Fruit fly (Drosophila melanogaster): ENCODE measurements around the gene CG44002.

CG44002 gene

DNA sequence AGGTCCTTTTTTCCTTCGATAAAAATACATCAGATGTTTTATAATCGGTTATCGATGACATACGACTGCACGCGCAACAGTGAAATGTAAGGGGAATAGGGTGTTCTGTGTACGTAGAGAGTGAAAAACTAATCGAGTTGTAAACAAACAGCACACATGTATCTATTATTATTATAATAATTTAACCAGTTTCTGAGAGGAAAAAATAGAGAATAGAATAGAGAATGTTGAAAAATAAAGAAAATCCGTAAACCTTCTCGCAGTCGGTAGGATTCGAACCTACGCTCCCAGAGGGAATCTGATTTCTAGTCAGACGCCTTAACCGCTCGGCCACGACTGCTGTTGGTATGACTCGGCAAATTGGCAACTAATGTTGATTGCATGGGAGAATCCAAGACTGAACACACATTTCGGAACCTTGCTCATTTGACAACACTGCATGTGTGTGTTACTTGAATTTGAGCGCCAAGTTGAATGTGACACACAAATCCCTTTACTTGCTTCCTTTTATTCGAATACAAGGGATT, 1.9 kb upstream of the CG44002 start (continued):
- peak; percentile 88 for TF ChIP-seq amos (GFP tag; IDR thresholded peaks at IDR 0.05; ENCODE audit: partially characterized antibody)
- no peak for TF ChIP-seq chn (GFP tag; optimal IDR thresholded peaks at IDR 0.05)
- no peak for TF ChIP-seq ssp (GFP tag; IDR thresholded peaks at IDR 0.05)
- TF ChIP-seq Dip3 (GFP tag; optimal IDR thresholded peaks at IDR 0.05): no peak
- TF ChIP-seq Hsf (GFP tag; optimal IDR thresholded peaks at IDR 0.05): no peak
- TF ChIP-seq CG12391 (tag; optimal IDR thresholded peaks at IDR 0.05): peak; percentile 20
- TF ChIP-seq seq (GFP tag; IDR thresholded peaks at IDR 0.05): peak; percentile 51; the same call in 1 of the 2 replicates
- TF ChIP-seq CG34224 (GFP tag; IDR thresholded peaks at IDR 0.05; ENCODE audit: partially characterized antibody): peak; percentile 77
- peak; percentile 94; the same call in 2 of the 3 replicates for TF ChIP-seq Opbp (GFP tag; IDR thresholded peaks at IDR 0.05; ENCODE audit: partially characterized antibody)
- TF ChIP-seq Max (GFP tag; optimal IDR thresholded peaks at IDR 0.05): no peak
- TF ChIP-seq zf30C (GFP tag; optimal IDR thresholded peaks at IDR 0.05): no peak
- no peak for TF ChIP-seq Usf (GFP tag; optimal IDR thresholded peaks at IDR 0.05)
- TF ChIP-seq HmgD (GFP tag; optimal IDR thresholded peaks at IDR 0.05): no peak
- TF ChIP-seq CG33213 (GFP tag; optimal IDR thresholded peaks at IDR 0.05): peak; percentile 33
- TF ChIP-seq CG15011 (GFP tag; optimal IDR thresholded peaks at IDR 0.05): no peak
- no peak for TF ChIP-seq Dbx (GFP tag; IDR thresholded peaks at IDR 0.05)
- peak; percentile 19 for TF ChIP-seq pzg (GFP tag; optimal IDR thresholded peaks at IDR 0.05)
- TF ChIP-seq fd64A (GFP tag; optimal IDR thresholded peaks at IDR 0.05): no peak
- peak; percentile 63; the same call in 1 of the 2 replicates for TF ChIP-seq Rfx (GFP tag; IDR thresholded peaks at IDR 0.05)
- TF ChIP-seq cas (GFP tag; IDR thresholded peaks at IDR 0.05): no peak
- no peak for TF ChIP-seq CG10959 (GFP tag; IDR thresholded peaks at IDR 0.05)
- TF ChIP-seq cwo (GFP tag; optimal IDR thresholded peaks at IDR 0.05): no peak
- no peak for TF ChIP-seq CG3838 (GFP tag; optimal IDR thresholded peaks at IDR 0.05)
- TF ChIP-seq gcm (GFP tag; optimal IDR thresholded peaks at IDR 0.05): no peak
- TF ChIP-seq gfzf (GFP tag; optimal IDR thresholded peaks at IDR 0.05): no peak
- no peak for TF ChIP-seq z (GFP tag; IDR thresholded peaks at IDR 0.05)
- TF ChIP-seq CG13287 (GFP tag; IDR thresholded peaks at IDR 0.05; ENCODE audit: partially characterized antibody): peak; percentile 77
- TF ChIP-seq Scr (GFP tag; IDR thresholded peaks at IDR 0.05; ENCODE audit: partially characterized antibody): peak; percentile 77
- TF ChIP-seq dmrt99B (tag; optimal IDR thresholded peaks at IDR 0.05): peak; percentile 12
- no peak for TF ChIP-seq CG15073 (GFP tag; optimal IDR thresholded peaks at IDR 0.05)
- TF ChIP-seq CG15514 (GFP tag; optimal IDR thresholded peaks at IDR 0.05): peak; percentile 45
- TF ChIP-seq CG7987 (GFP tag; optimal IDR thresholded peaks at IDR 0.05): peak; percentile 60
- TF ChIP-seq Xrp1 (GFP tag; IDR thresholded peaks at IDR 0.05): 0 out of 2 replicates have a peak, but pooled peaks have one; percentile 22
- peak; percentile 84 for TF ChIP-seq CG15479 (GFP tag; optimal IDR thresholded peaks at IDR 0.05)
- TF ChIP-seq sob (GFP tag; IDR thresholded peaks at IDR 0.05): no peak
- no peak for TF ChIP-seq tup (GFP tag; optimal IDR thresholded peaks at IDR 0.05)
- TF ChIP-seq chinmo (GFP tag; IDR thresholded peaks at IDR 0.05; ENCODE audit: partially characterized antibody): no peak; the same call in 2 of the 4 replicates
- no peak for TF ChIP-seq CG17829 (tag; optimal IDR thresholded peaks at IDR 0.05)
- peak; percentile 58 for TF ChIP-seq Dref (GFP tag; IDR thresholded peaks at IDR 0.05)
- TF ChIP-seq vnd (GFP tag; IDR thresholded peaks at IDR 0.05; ENCODE audit: partially characterized antibody): peak; percentile 80
- peak; percentile 22 for TF ChIP-seq CG15696 (tag; optimal IDR thresholded peaks at IDR 0.05)
- peak; percentile 87 for TF ChIP-seq CG42726 (GFP tag; IDR thresholded peaks at IDR 0.05; ENCODE audit: partially characterized antibody)
- no peak for TF ChIP-seq Lim3 (GFP tag; IDR thresholded peaks at IDR 0.05)
- no peak for TF ChIP-seq CG4820 (GFP tag; optimal IDR thresholded peaks at IDR 0.05)
- TF ChIP-seq nerfin-2 (GFP tag; IDR thresholded peaks at IDR 0.05; ENCODE audit: partially characterized antibody): peak; percentile 79
- TF ChIP-seq Lpt (GFP tag; optimal IDR thresholded peaks at IDR 0.05): no peak
- TF ChIP-seq CG34376 (GFP tag; optimal IDR thresholded peaks at IDR 0.05): peak; percentile 39
- TF ChIP-seq CG2678 (tag; optimal IDR thresholded peaks at IDR 0.05): no peak
- peak; percentile 55 for TF ChIP-seq CG4424 (GFP tag; optimal IDR thresholded peaks at IDR 0.05)
